Worm (Caenorhabditis elegans): ENCODE measurements around the gene rnh-2.

Gene rnh-2

DNA sequence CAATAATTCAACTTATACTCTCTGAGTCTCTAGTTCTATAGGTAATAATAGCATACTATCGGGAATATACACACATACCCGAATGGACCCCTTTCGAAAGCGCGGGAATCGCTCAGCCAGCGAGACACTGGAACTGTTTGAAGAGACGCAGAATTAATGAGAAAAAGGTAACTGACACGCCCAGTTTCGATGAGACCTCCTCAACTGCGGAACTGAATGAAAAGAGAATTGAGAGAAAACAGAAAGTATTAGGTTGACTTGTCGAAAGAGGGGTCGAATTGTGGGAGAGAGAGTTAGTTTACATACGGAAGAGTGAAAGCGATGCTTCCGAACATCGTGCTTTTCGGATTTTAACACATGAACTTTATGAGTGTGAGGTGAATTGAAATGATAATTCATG, 15.1 kb downstream of the rnh-2 start:
- TF ChIP-seq mxl-3 (GFP tag; optimal IDR thresholded peaks at IDR 0.05), result no peak
- TF ChIP-seq skn-1 (tag; optimal IDR thresholded peaks at IDR 0.05), result no peak
- TF ChIP-seq ceh-32 (tag; optimal IDR thresholded peaks at IDR 0.05; ENCODE audit: poor library complexity), result no peak

DNA sequence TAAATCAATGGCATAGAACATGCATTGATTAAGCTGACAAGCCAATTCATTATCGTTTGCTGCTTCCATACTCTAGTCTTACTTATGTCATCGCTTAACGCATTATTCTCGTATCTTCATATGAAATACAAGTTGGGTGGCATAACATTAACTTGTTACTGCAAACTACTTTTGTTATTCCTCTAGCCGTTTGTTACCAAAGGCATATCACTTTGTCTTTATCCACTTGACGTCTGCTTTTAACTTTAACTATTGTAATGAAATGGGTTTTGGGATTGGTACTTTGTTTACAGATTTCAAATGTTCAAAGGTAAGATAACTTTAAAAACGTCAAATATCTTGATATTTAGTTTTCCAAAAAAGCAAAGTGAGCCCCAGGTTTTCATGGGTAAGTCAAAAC, 19.1 kb downstream of the rnh-2 start, which contains the start of gene W01C9.2:
TSS of gene W01C9.2 (plus strand) at position 301 of the 400 bp plus-strand sequence.
- no peak for TF ChIP-seq F37D6.2 (tag; optimal IDR thresholded peaks at IDR 0.05)
- peak in 1 of 2 experiments; percentile 75 for TF ChIP-seq unc-62 (GFP tag; optimal IDR thresholded peaks at IDR 0.05 in 1 of 2)
- TF ChIP-seq unc-62 (tag; optimal IDR thresholded peaks at IDR 0.05), result no peak
- TF ChIP-seq ama-1 (optimal IDR thresholded peaks at IDR 0.05), result no peak
- no peak for TF ChIP-seq Y75B8A.6 (GFP tag; IDR thresholded peaks at IDR 0.05)
- TF ChIP-seq unc-39 (tag; optimal IDR thresholded peaks at IDR 0.05), result no peak
- TF ChIP-seq ctbp-1 (GFP tag; IDR thresholded peaks at IDR 0.05), result no peak
- TF ChIP-seq ceh-44 (GFP tag; IDR thresholded peaks at IDR 0.05), result no peak

DNA sequence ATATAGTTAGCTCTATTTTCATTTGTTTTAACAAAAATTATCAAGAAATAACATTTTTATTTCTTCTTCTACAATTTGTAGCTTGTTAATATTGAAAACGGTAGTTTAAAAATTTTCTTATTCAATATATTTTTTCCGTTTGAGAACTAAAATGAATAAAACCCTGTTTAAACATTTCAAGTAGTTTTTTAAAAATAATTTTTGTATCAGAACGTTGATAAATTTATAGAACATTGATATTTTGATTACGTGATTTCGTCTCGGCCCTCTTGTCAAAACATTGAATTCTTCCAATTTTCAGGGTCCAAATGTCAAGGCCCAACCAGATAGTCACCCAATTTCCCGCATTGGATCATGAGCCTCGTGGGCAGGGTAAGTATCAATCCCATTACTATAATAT, 23.5 kb downstream of the rnh-2 start, which contains the start of gene pqn-73:
TSS of gene pqn-73 (plus strand) at position 301 of the 400 bp plus-strand sequence.
- no peak for TF ChIP-seq ztf-7 (tag; optimal IDR thresholded peaks at IDR 0.05)
- TF ChIP-seq ztf-11 (tag; optimal IDR thresholded peaks at IDR 0.05), result no peak
- no peak for TF ChIP-seq D1046.2 (GFP tag; IDR thresholded peaks at IDR 0.05)
- no peak for TF ChIP-seq unc-62 (GFP tag; optimal IDR thresholded peaks at IDR 0.05 in 1 of 2)
- no peak for TF ChIP-seq unc-62 (tag; optimal IDR thresholded peaks at IDR 0.05)
- no peak for TF ChIP-seq dmd-9 (GFP tag; IDR thresholded peaks at IDR 0.05)
- TF ChIP-seq mdl-1 (tag; optimal IDR thresholded peaks at IDR 0.05), result no peak
- TF ChIP-seq arid-1 (GFP tag; conservative IDR thresholded peaks at IDR 0.05), result no peak
- no peak for TF ChIP-seq daf-12 (tag; optimal IDR thresholded peaks at IDR 0.05)
- no peak for TF ChIP-seq lin-1 (GFP tag; IDR thresholded peaks at IDR 0.05)
- no peak for TF ChIP-seq nhr-28 (tag; optimal IDR thresholded peaks at IDR 0.05)
- TF ChIP-seq hlh-11 (tag; optimal IDR thresholded peaks at IDR 0.05), result no peak
- no peak for TF ChIP-seq F44E2.7 (GFP tag; IDR thresholded peaks at IDR 0.05)
- no peak for TF ChIP-seq nhr-102 (tag; optimal IDR thresholded peaks at IDR 0.05)
- TF ChIP-seq mxl-3 (GFP tag; optimal IDR thresholded peaks at IDR 0.05), result no peak
- no peak for TF ChIP-seq F37D6.2 (tag; optimal IDR thresholded peaks at IDR 0.05)

DNA sequence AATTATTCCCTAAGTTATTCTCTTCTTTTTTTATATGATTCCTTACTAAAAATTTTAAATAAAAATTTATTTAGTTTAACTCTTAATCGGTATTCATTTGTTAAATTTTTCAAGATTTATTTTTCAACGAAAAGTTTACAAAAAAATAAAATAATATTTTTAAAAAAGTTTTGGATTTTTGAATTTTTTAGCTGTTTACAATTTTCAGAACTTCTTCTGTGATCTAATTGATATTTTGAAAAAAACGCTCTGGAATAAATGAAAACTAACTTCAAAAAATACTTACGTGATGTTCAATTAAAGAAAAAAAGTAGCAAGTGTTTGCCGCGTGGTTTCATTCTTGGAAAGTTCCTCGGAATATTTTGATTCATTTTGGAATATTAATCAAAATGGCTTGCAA, 28.4 kb downstream of the rnh-2 start, which contains the start of gene decr-1.2:
TSS of gene decr-1.2 (plus strand) at position 301 of the 400 bp plus-strand sequence.
- TF ChIP-seq daf-16 (GFP tag; optimal IDR thresholded peaks at IDR 0.05) (no peak), daf-16 (tag; optimal IDR thresholded peaks at IDR 0.05) (no peak)

DNA sequence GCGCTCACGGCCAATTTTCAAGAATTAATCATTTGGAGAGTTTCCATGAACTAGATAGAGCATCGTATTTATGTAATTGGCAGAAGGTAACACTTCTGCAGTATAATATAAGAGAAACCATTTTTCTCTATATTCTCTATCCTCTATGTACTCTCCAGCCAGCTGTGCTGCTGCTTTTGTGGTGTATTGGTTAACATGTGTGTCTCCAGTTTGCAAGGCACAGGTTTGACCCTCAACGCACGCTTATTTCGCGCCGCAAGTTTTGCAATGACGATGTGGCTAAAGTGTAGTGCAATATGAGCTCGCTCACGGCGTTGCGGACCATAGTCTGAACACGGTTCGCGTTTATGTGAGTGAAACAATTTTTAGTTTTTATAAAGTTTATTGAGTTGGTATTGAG, 30.0 kb downstream of the rnh-2 start:
- TF ChIP-seq dmd-9 (GFP tag; IDR thresholded peaks at IDR 0.05) (0 out of 2 replicates have a peak, but pooled peaks have one; percentile 66), ztf-7 (tag; optimal IDR thresholded peaks at IDR 0.05) (no peak), ZK546.5 (tag; optimal IDR thresholded peaks at IDR 0.05) (no peak), ces-1 (GFP tag; optimal IDR thresholded peaks at IDR 0.05) (no peak), lir-3 (tag; optimal IDR thresholded peaks at IDR 0.05) (peak; percentile 53), F44E2.7 (GFP tag; IDR thresholded peaks at IDR 0.05) (no peak; the same call in 1 of the 2 replicates), rbr-2 (tag; optimal IDR thresholded peaks at IDR 0.05) (peak; percentile 59), zag-1 (tag; optimal IDR thresholded peaks at IDR 0.05) (no peak), zfp-2 (tag; optimal IDR thresholded peaks at IDR 0.05) (peak; percentile 63), spr-1 (tag; optimal IDR thresholded peaks at IDR 0.05) (peak; percentile 85), egl-43 (GFP tag; IDR thresholded peaks at IDR 0.05) (no peak), zip-11 (GFP tag; IDR thresholded peaks at IDR 0.05) (peak; percentile 83), F26F4.8 (GFP tag; conservative IDR thresholded peaks at IDR 0.05) (peak; percentile 91), pqm-1 (tag; optimal IDR thresholded peaks at IDR 0.05) (peak; percentile 6), spr-3 (GFP tag; optimal IDR thresholded peaks at IDR 0.05) (peak; percentile 79), set-16 (GFP tag; IDR thresholded peaks at IDR 0.05) (no peak), sdz-12 (GFP tag; optimal IDR thresholded peaks at IDR 0.05) (peak; percentile 61), php-3 (GFP tag; IDR thresholded peaks at IDR 0.05) (no peak; the same call in 1 of the 2 replicates), ctbp-1 (GFP tag; IDR thresholded peaks at IDR 0.05) (peak; percentile 87), ZK337.2 (GFP tag; IDR thresholded peaks at IDR 0.05) (peak; percentile 79; the same call in 1 of the 2 replicates), lin-38 (GFP tag; IDR thresholded peaks at IDR 0.05) (no peak; the same call in 1 of the 2 replicates), ceh-62 (tag; optimal IDR thresholded peaks at IDR 0.05) (no peak), mdl-1 (tag; optimal IDR thresholded peaks at IDR 0.05) (peak in 1 of 2 experiments; percentile 52), madf-9 (GFP tag; conservative IDR thresholded peaks at IDR 0.05) (peak; percentile 72), Y75B8A.6 (GFP tag; IDR thresholded peaks at IDR 0.05) (peak; percentile 61; the same call in 1 of the 2 replicates), skn-1 (tag; optimal IDR thresholded peaks at IDR 0.05) (no peak)
